Fruit fly (Drosophila melanogaster) whole organism, embryonic: ENCODE data around the gene dmrt11E.

Source experiments
- Atf3 ChIP-seq: fragments of 200-800 bp; sonication (Bioruptor generic); optimal IDR thresholded peaks from 3 replicates; lab custom pipeline; 2016; ENCODE audit warnings: missing biosample characterization, missing genetic modification characterization
- Awh ChIP-seq: fragments of 200-800 bp; sonication (Bioruptor generic); IDR thresholded peaks from 2 replicates; pipeline ENCODE4, ENCODE4 v1.3.6; 2022; ENCODE audit warnings: missing biosample characterization, missing genetic modification characterization
- Bdp1 ChIP-seq: fragments of 200-800 bp; sonication (Bioruptor generic); optimal IDR thresholded peaks from 3 replicates; lab custom pipeline; 2016; ENCODE audit warnings: missing biosample characterization, missing genetic modification characterization
- BtbVII ChIP-seq: fragments of 200-800 bp; sonication (Bioruptor generic); optimal IDR thresholded peaks from 3 replicates; lab custom pipeline; 2017; ENCODE audit warnings: missing biosample characterization, mild to moderate bottlenecking, missing genetic modification characterization
- CG11560 ChIP-seq: fragments of 200-800 bp; sonication (Bioruptor generic); IDR thresholded peaks from 3 replicates; pipeline ENCODE4 v1.3.6; 2022; ENCODE audit warnings: missing biosample characterization, missing genetic modification characterization
- CG12104 ChIP-seq: fragments of 200-800 bp; sonication (Bioruptor generic); optimal IDR thresholded peaks from 3 replicates; lab custom pipeline; 2016; ENCODE audit warnings: missing biosample characterization, missing genetic modification characterization
- CG12155 ChIP-seq: fragments of 200-800 bp; sonication (Bioruptor generic); optimal IDR thresholded peaks from 3 replicates; lab custom pipeline; 2016; ENCODE audit warnings: missing biosample characterization, missing genetic modification characterization
- CG13894 ChIP-seq: fragments of 200-800 bp; sonication (Bioruptor generic); optimal IDR thresholded peaks from 3 replicates; lab custom pipeline; 2018; ENCODE audit warnings: missing biosample characterization, mild to moderate bottlenecking, missing genetic modification characterization, moderate library complexity
- CG15479 ChIP-seq: fragments of 200-800 bp; sonication (Bioruptor generic); optimal IDR thresholded peaks from 3 replicates; lab custom pipeline; 2019; ENCODE audit warnings: missing biosample characterization, mild to moderate bottlenecking, missing genetic modification characterization, moderate library complexity
- CG18011 ChIP-seq: fragments of 200-800 bp; sonication (Bioruptor generic); optimal IDR thresholded peaks from 2 replicates; lab custom pipeline; 2017; ENCODE audit warnings: missing biosample characterization, missing genetic modification characterization, mild to moderate bottlenecking, moderate library complexity, missing genotype
- CG2202 ChIP-seq: fragments of 200-800 bp; sonication (Bioruptor generic); optimal IDR thresholded peaks from 2 replicates; lab custom pipeline; 2018; ENCODE audit warnings: missing biosample characterization, mild to moderate bottlenecking, missing genetic modification characterization
- CG2678 ChIP-seq: fragments of 200-800 bp; sonication (Bioruptor generic); optimal IDR thresholded peaks from 3 replicates; lab custom pipeline; 2019; ENCODE audit warnings: missing biosample characterization, mild to moderate bottlenecking, missing genetic modification characterization, moderate library complexity
- CG30403 ChIP-seq: fragments of 200-800 bp; sonication (Bioruptor generic); optimal IDR thresholded peaks from 3 replicates; lab custom pipeline; 2016; ENCODE audit warnings: missing biosample characterization, missing genetic modification characterization
- CG32767 ChIP-seq: fragments of 200-800 bp; sonication (Bioruptor generic); IDR thresholded peaks from 2 replicates; pipeline ENCODE4 v1.3.6; 2022; ENCODE audit warnings: missing biosample characterization, missing genetic modification characterization
- CG42726 ChIP-seq: fragments of 200-800 bp; sonication (Bioruptor generic); IDR thresholded peaks from 2 replicates; pipeline ENCODE4 v1.3.6; 2022; ENCODE audit warnings: missing biosample characterization, missing genetic modification characterization; ENCODE audit not compliant: partially characterized antibody
- CG7271 ChIP-seq: fragments of 200-800 bp; sonication (Bioruptor generic); optimal IDR thresholded peaks from 2 replicates; lab custom pipeline; 2018; ENCODE audit warnings: missing biosample characterization, mild to moderate bottlenecking, missing genetic modification characterization, moderate library complexity
- CG7745 ChIP-seq: fragments of 200-800 bp; sonication (Bioruptor generic); optimal IDR thresholded peaks from 2 replicates; lab custom pipeline; 2018; ENCODE audit warnings: missing biosample characterization, mild to moderate bottlenecking, missing genetic modification characterization, moderate library complexity
- CG8089 ChIP-seq: fragments of 200-800 bp; sonication (Bioruptor generic); optimal IDR thresholded peaks from 3 replicates; lab custom pipeline; 2016; ENCODE audit warnings: missing biosample characterization, missing genetic modification characterization
- CrebB ChIP-seq: fragments of 200-800 bp; sonication (Bioruptor generic); optimal IDR thresholded peaks from 3 replicates; lab custom pipeline; 2018; ENCODE audit warnings: missing biosample characterization, mild to moderate bottlenecking, missing genetic modification characterization
- E2f2 ChIP-seq: fragments of 200-800 bp; sonication (Bioruptor generic); IDR thresholded peaks from 2 replicates; pipeline ENCODE4 v1.3.6; 2022; ENCODE audit warnings: missing biosample characterization, missing genetic modification characterization
- Fer3 ChIP-seq: fragments of 200-800 bp; sonication (Bioruptor generic); optimal IDR thresholded peaks from 2 replicates; lab custom pipeline; 2018; ENCODE audit warnings: missing biosample characterization, mild to moderate bottlenecking, missing genetic modification characterization, moderate library complexity
- HHEX ChIP-seq: fragments of 200-800 bp; sonication (Bioruptor generic); optimal IDR thresholded peaks from 3 replicates; lab custom pipeline; 2017; ENCODE audit warnings: missing biosample characterization, mild to moderate bottlenecking, missing genetic modification characterization, missing genetic modification reagents
- Lim3 ChIP-seq: fragments of 200-800 bp; sonication (Bioruptor generic); IDR thresholded peaks from 2 replicates; pipeline ENCODE4 v1.3.6; 2022; ENCODE audit warnings: missing biosample characterization, missing genetic modification characterization
- Lpt ChIP-seq: fragments of >200 bp; optimal IDR thresholded peaks from 2 replicates; lab custom pipeline; 2018; ENCODE audit warnings: missing biosample characterization, missing genetic modification characterization
- Meics ChIP-seq: fragments of 200-800 bp; sonication (Bioruptor generic); optimal IDR thresholded peaks from 2 replicates; lab custom pipeline; 2017; ENCODE audit warnings: missing biosample characterization, mild to moderate bottlenecking, missing genetic modification characterization
- NC2β ChIP-seq: fragments of 200-800 bp; sonication (Bioruptor generic); optimal IDR thresholded peaks from 2 replicates; lab custom pipeline; 2016; ENCODE audit warnings: missing biosample characterization, missing genetic modification characterization
- Neu2 ChIP-seq: fragments of 200-800 bp; sonication (Bioruptor generic); optimal IDR thresholded peaks from 3 replicates; lab custom pipeline; 2016; ENCODE audit warnings: missing biosample characterization, missing genetic modification characterization, borderline replicate concordance
- Opbp ChIP-seq: fragments of 200-800 bp; sonication (Bioruptor generic); IDR thresholded peaks from 3 replicates; pipeline ENCODE4 v1.3.6; 2022; ENCODE audit warnings: missing biosample characterization, missing genetic modification characterization; ENCODE audit not compliant: partially characterized antibody
- Rfx ChIP-seq: fragments of 200-800 bp; sonication (Bioruptor generic); IDR thresholded peaks from 2 replicates; pipeline ENCODE4 v1.3.6; 2022; ENCODE audit warnings: missing biosample characterization, missing genetic modification characterization
- Sox102F ChIP-seq: fragments of 200-800 bp; sonication (Bioruptor generic); optimal IDR thresholded peaks from 2 replicates; lab custom pipeline; 2018; ENCODE audit warnings: missing biosample characterization, mild to moderate bottlenecking, missing genetic modification characterization, moderate library complexity
- Sry-δ ChIP-seq: fragments of 200-800 bp; sonication (Bioruptor generic); optimal IDR thresholded peaks from 2 replicates; lab custom pipeline; 2016; ENCODE audit warnings: missing biosample characterization, missing genetic modification characterization
- al ChIP-seq: fragments of 200-800 bp; sonication (Bioruptor generic); IDR thresholded peaks from 2 replicates; pipeline ENCODE4 v1.3.6; 2022; ENCODE audit warnings: missing biosample characterization, missing genetic modification characterization
- ash1 ChIP-seq: fragments of 200-800 bp; sonication (Bioruptor generic); optimal IDR thresholded peaks from 2 replicates; lab custom pipeline; 2018; ENCODE audit warnings: missing biosample characterization, mild to moderate bottlenecking, missing genetic modification characterization
- bbx ChIP-seq: fragments of 200-800 bp; sonication (Bioruptor generic); IDR thresholded peaks from 2 replicates; pipeline ENCODE4 v1.3.6; 2022; ENCODE audit warnings: missing biosample characterization, missing genetic modification characterization; ENCODE audit not compliant: partially characterized antibody
- bsh ChIP-seq, 2 experiments: fragments of 200-800 bp; sonication (Bioruptor generic); optimal IDR thresholded peaks; 2 replicates each; lab custom pipeline; 2017 to 2018; ENCODE audit warnings: mild to moderate bottlenecking in 2 of 2, missing biosample characterization in 2 of 2, missing genetic modification characterization in 2 of 2, moderate library complexity in 1 of 2
- cwo ChIP-seq: fragments of 200-800 bp; sonication (Bioruptor generic); optimal IDR thresholded peaks from 3 replicates; lab custom pipeline; 2017; ENCODE audit warnings: missing biosample characterization, missing genetic modification characterization, mild to moderate bottlenecking, moderate library complexity, missing genetic modification reagents
- danr ChIP-seq: fragments of 200-800 bp; sonication (Bioruptor generic); IDR thresholded peaks from 2 replicates; pipeline ENCODE4 v1.3.6; 2022; ENCODE audit warnings: missing biosample characterization, missing genetic modification characterization
- dimm ChIP-seq: fragments of 200-800 bp; sonication (Bioruptor generic); IDR thresholded peaks from 2 replicates; pipeline ENCODE4 v1.3.6; 2022; ENCODE audit warnings: missing biosample characterization, missing genetic modification characterization
- emc ChIP-seq: fragments of 200-800 bp; sonication (Bioruptor generic); optimal IDR thresholded peaks from 2 replicates; lab custom pipeline; 2016; ENCODE audit warnings: missing biosample characterization, missing genetic modification characterization
- grn ChIP-seq: fragments of 200-800 bp; sonication (Bioruptor generic); optimal IDR thresholded peaks from 3 replicates; lab custom pipeline; 2017; ENCODE audit warnings: missing biosample characterization, missing genetic modification characterization
- gt ChIP-seq: fragments of 200-800 bp; sonication (Bioruptor generic); IDR thresholded peaks from 2 replicates; pipeline ENCODE4 v1.3.6; 2022; ENCODE audit warnings: missing biosample characterization, missing genetic modification characterization
- inv ChIP-seq: fragments of 200-800 bp; sonication (Bioruptor generic); IDR thresholded peaks from 2 replicates; pipeline ENCODE4 v1.3.6; 2022; ENCODE audit warnings: missing biosample characterization, missing genetic modification characterization; ENCODE audit not compliant: partially characterized antibody
- jigr1 ChIP-seq: fragments of 200-800 bp; sonication (Bioruptor generic); IDR thresholded peaks from 3 replicates; pipeline ENCODE4 v1.3.6; 2022; ENCODE audit warnings: missing biosample characterization, missing genetic modification characterization
- maf-S ChIP-seq: fragments of 200-800 bp; sonication (Bioruptor generic); optimal IDR thresholded peaks from 2 replicates; lab custom pipeline; 2016; ENCODE audit warnings: missing biosample characterization, missing genetic modification characterization
- odd ChIP-seq: fragments of 200-800 bp; sonication (Bioruptor generic); optimal IDR thresholded peaks from 2 replicates; lab custom pipeline; 2017; ENCODE audit warnings: missing biosample characterization, mild to moderate bottlenecking, missing genetic modification characterization
- onecut ChIP-seq: fragments of 200-800 bp; sonication (Bioruptor generic); IDR thresholded peaks from 2 replicates; pipeline ENCODE4 v1.3.6; 2022; ENCODE audit warnings: missing biosample characterization, missing genetic modification characterization
- p53 ChIP-seq: fragments of 200-800 bp; sonication (Bioruptor generic); optimal IDR thresholded peaks from 2 replicates; lab custom pipeline; 2016; ENCODE audit warnings: missing biosample characterization, missing genetic modification characterization
- pzg ChIP-seq: fragments of 200-800 bp; sonication (Bioruptor generic); optimal IDR thresholded peaks from 3 replicates; lab custom pipeline; 2018; ENCODE audit warnings: missing biosample characterization, mild to moderate bottlenecking, missing genetic modification characterization, moderate library complexity
- scrt ChIP-seq: fragments of 200-800 bp; sonication (Bioruptor generic); optimal IDR thresholded peaks from 2 replicates; lab custom pipeline; 2018; ENCODE audit warnings: missing biosample characterization, mild to moderate bottlenecking, missing genetic modification characterization, moderate library complexity
- so ChIP-seq: fragments of 200-800 bp; sonication (Bioruptor generic); IDR thresholded peaks from 3 replicates; pipeline ENCODE4 v1.3.6; 2022; ENCODE audit warnings: missing biosample characterization, missing genetic modification characterization
- zfh2 ChIP-seq: fragments of 200-800 bp; sonication (Bioruptor generic); optimal IDR thresholded peaks from 2 replicates; lab custom pipeline; 2016; ENCODE audit warnings: missing biosample characterization, missing genetic modification characterization

Gene dmrt11E

dm6 chrX:13383770-13384169 lies 15.8 kb downstream of the dmrt11E start (continued):
- TF ChIP-seq CG7745: no peak
- no peak for TF ChIP-seq p53 (GFP tag; lab: Kevin White, UChicago)
- TF ChIP-seq CG32767 (GFP tag; lab: Robert Waterston, UW): peak; percentile 98
- no peak for TF ChIP-seq Atf3 (GFP tag; lab: Kevin White, UChicago)
- peak; percentile 15 for TF ChIP-seq Sry-δ (GFP tag; lab: Kevin White, UChicago)
- no peak for TF ChIP-seq Neu2
- TF ChIP-seq bsh (GFP tag; optimal IDR thresholded peaks at IDR 0.05; lab: Kevin White, UChicago): peak; percentile 19 to 28
- no peak for TF ChIP-seq dimm (GFP tag; lab: Robert Waterston, UW)
- peak; percentile 52 for TF ChIP-seq CG12155 (GFP tag; lab: Kevin White, UChicago)
- TF ChIP-seq al (GFP tag; lab: Robert Waterston, UW): peak; percentile 43
- TF ChIP-seq pzg (GFP tag; lab: Kevin White, UChicago): peak; percentile 14
- no peak for TF ChIP-seq scrt (GFP tag; lab: Kevin White, UChicago)
- no peak for TF ChIP-seq CG2202 (tag; lab: Kevin White, UChicago)
- peak; percentile 39 for TF ChIP-seq CG2678
- TF ChIP-seq gt (GFP tag; lab: Robert Waterston, UW): no peak
- no peak for TF ChIP-seq Awh
- TF ChIP-seq maf-S (GFP tag; lab: Kevin White, UChicago): peak; percentile 45
- TF ChIP-seq so (GFP tag; lab: Robert Waterston, UW): no peak
- TF ChIP-seq cwo (GFP tag; lab: Kevin White, UChicago): peak; percentile 40
- no peak for TF ChIP-seq grn (GFP tag; lab: Kevin White, UChicago)
- no peak for TF ChIP-seq CG7271
- no peak for TF ChIP-seq Bdp1 (GFP tag; lab: Kevin White, UChicago)
- no peak for TF ChIP-seq emc (GFP tag; lab: Kevin White, UChicago)
- TF ChIP-seq CG15479: no peak
- peak; percentile 41 for TF ChIP-seq ash1 (GFP tag; lab: Kevin White, UChicago)
- TF ChIP-seq Lpt (GFP tag; lab: Kevin White, UChicago): no peak
- no peak for TF ChIP-seq jigr1
- no peak for TF ChIP-seq CrebB (tag; lab: Kevin White, UChicago)
- TF ChIP-seq NC2β (GFP tag; lab: Kevin White, UChicago): peak; percentile 30
- TF ChIP-seq HHEX: peak; percentile 40
- peak; percentile 12 for TF ChIP-seq CG8089 (GFP tag; lab: Kevin White, UChicago)
- peak; percentile 56; the same call in 1 of the 3 replicates for TF ChIP-seq Opbp (GFP tag; lab: Robert Waterston, UW)
- TF ChIP-seq CG30403 (GFP tag; lab: Kevin White, UChicago): peak; percentile 55
- TF ChIP-seq odd (GFP tag; lab: Kevin White, UChicago): peak; percentile 11
- peak; percentile 65 for TF ChIP-seq Meics (GFP tag; lab: Kevin White, UChicago)
- TF ChIP-seq inv (GFP tag; lab: Robert Waterston, UW): no peak
- TF ChIP-seq Lim3 (GFP tag; lab: Robert Waterston, UW): no peak
- TF ChIP-seq CG13894 (tag; lab: Kevin White, UChicago): peak; percentile 48
- TF ChIP-seq Sox102F (GFP tag; lab: Kevin White, UChicago): no peak
- TF ChIP-seq CG11560 (tag; lab: Robert Waterston, UW): no peak
- TF ChIP-seq Fer3 (tag; lab: Kevin White, UChicago): peak; percentile 32
- no peak for TF ChIP-seq danr (GFP tag; lab: Robert Waterston, UW)
- peak; percentile 56 for TF ChIP-seq bbx (GFP tag; lab: Robert Waterston, UW)
- TF ChIP-seq onecut (GFP tag; lab: Robert Waterston, UW): peak; percentile 99
- peak; percentile 20 for TF ChIP-seq BtbVII (GFP tag; lab: Kevin White, UChicago)
- peak; percentile 78 for TF ChIP-seq Rfx (GFP tag; lab: Robert Waterston, UW)
- TF ChIP-seq CG12104 (GFP tag; lab: Kevin White, UChicago): no peak
- TF ChIP-seq E2f2 (GFP tag; lab: Robert Waterston, UW): peak; percentile 42
- TF ChIP-seq zfh2: peak; percentile 70
- no peak for TF ChIP-seq CG18011 (GFP tag; lab: Kevin White, UChicago)
- peak; percentile 53; the same call in 1 of the 2 replicates for TF ChIP-seq CG42726 (GFP tag; lab: Robert Waterston, UW)
